Worm (Caenorhabditis elegans) whole organism, late embryonic: ENCODE data around the gene D2096.10.
"Not testable (repeated sequence)": the region's sequence is repeated elsewhere in the genome, so short reads cannot be mapped to it uniquely, and the experiment has no call there.

Experiments
- C08G9.2 ChIP-seq: sonication (generic microtip); optimal IDR thresholded peaks from 2 replicates; lab custom pipeline; 2016; ENCODE audit warnings: mild to moderate bottlenecking, missing genetic modification characterization, moderate library complexity, missing compliant biosample characterization
- C38D4.7 ChIP-seq: fragments of 200-800 bp; sonication (Bioruptor generic); optimal IDR thresholded peaks from 2 replicates; lab custom pipeline; 2018; ENCODE audit warnings: mild to moderate bottlenecking, missing genetic modification characterization, moderate library complexity, missing compliant biosample characterization
- K02D7.2 ChIP-seq: sonication (generic microtip); optimal IDR thresholded peaks from 2 replicates; lab custom pipeline; 2017; ENCODE audit warnings: mild to moderate bottlenecking, missing genetic modification characterization, missing compliant biosample characterization
- K09A11.1 ChIP-seq: sonication (generic microtip); optimal IDR thresholded peaks from 2 replicates; lab custom pipeline; 2017; ENCODE audit warnings: antibody characterized with exemption, mild to moderate bottlenecking, missing genetic modification characterization, missing compliant biosample characterization; ENCODE audit not compliant: insufficient read depth
- T23F11.4 ChIP-seq: fragments of 200-800 bp; sonication (Bioruptor generic); optimal IDR thresholded peaks from 2 replicates; lab custom pipeline; 2018; ENCODE audit warnings: mild to moderate bottlenecking, missing genetic modification characterization, missing compliant biosample characterization
- Y22D7AL.16 ChIP-seq: sonication (generic microtip); optimal IDR thresholded peaks from 2 replicates; lab custom pipeline; 2016; ENCODE audit warnings: missing genetic modification characterization, missing compliant biosample characterization
- ama-1 ChIP-seq: fragments of 150-350 bp; optimal IDR thresholded peaks from 2 replicates; lab custom pipeline; 2014
- ceh-14 ChIP-seq: sonication (generic microtip); optimal IDR thresholded peaks from 2 replicates; lab custom pipeline; 2016; ENCODE audit warnings: missing genotype, missing genetic modification characterization, missing compliant biosample characterization
- ceh-18 ChIP-seq: sonication (generic microtip); optimal IDR thresholded peaks from 2 replicates; lab custom pipeline; 2016; ENCODE audit warnings: missing genetic modification characterization, missing compliant biosample characterization
- ceh-31 ChIP-seq: sonication (generic microtip); optimal IDR thresholded peaks from 2 replicates; lab custom pipeline; 2016; ENCODE audit warnings: missing genetic modification characterization, missing compliant biosample characterization
- ceh-6 ChIP-seq: fragments of 200-800 bp; sonication (Bioruptor generic); optimal IDR thresholded peaks from 2 replicates; lab custom pipeline; 2018; ENCODE audit warnings: mild to moderate bottlenecking, missing genetic modification characterization, missing compliant biosample characterization
- dve-1 ChIP-seq: sonication (generic microtip); optimal IDR thresholded peaks from 2 replicates; lab custom pipeline; 2017; ENCODE audit warnings: antibody characterized with exemption, mild to moderate bottlenecking, missing genetic modification characterization, missing compliant biosample characterization
- elt-2 ChIP-seq: sonication (generic microtip); optimal IDR thresholded peaks from 2 replicates; lab custom pipeline; 2016; ENCODE audit warnings: missing genetic modification reagents, missing genetic modification characterization, missing compliant biosample characterization
- elt-4 ChIP-seq: sonication (generic microtip); optimal IDR thresholded peaks from 2 replicates; lab custom pipeline; 2016; ENCODE audit warnings: missing genetic modification characterization, missing compliant biosample characterization
- ets-4 ChIP-seq: sonication (generic microtip); optimal IDR thresholded peaks from 2 replicates; lab custom pipeline; 2016; ENCODE audit warnings: missing genetic modification characterization, missing compliant biosample characterization
- eyg-1 ChIP-seq: sonication (generic microtip); optimal IDR thresholded peaks from 2 replicates; lab custom pipeline; 2016; ENCODE audit warnings: missing genotype, missing genetic modification characterization, missing compliant biosample characterization
- fax-1 ChIP-seq: sonication (generic microtip); optimal IDR thresholded peaks from 2 replicates; lab custom pipeline; 2016; ENCODE audit warnings: missing genotype, missing genetic modification characterization, missing compliant biosample characterization
- fkh-10 ChIP-seq: fragments of 150-350 bp; optimal IDR thresholded peaks from 2 replicates; lab custom pipeline; 2014; ENCODE audit warnings: missing biosample characterization, missing genetic modification reagents, missing genetic modification characterization
- fkh-6 ChIP-seq: sonication (generic microtip); optimal IDR thresholded peaks from 2 replicates; lab custom pipeline; 2016; ENCODE audit warnings: missing genetic modification characterization, missing compliant biosample characterization
- gmeb-2 ChIP-seq: sonication (generic microtip); optimal IDR thresholded peaks from 2 replicates; lab custom pipeline; 2016; ENCODE audit warnings: missing genetic modification characterization, inconsistent platforms, missing compliant biosample characterization
- hlh-30 ChIP-seq: sonication (generic microtip); optimal IDR thresholded peaks from 2 replicates; lab custom pipeline; 2017; ENCODE audit warnings: antibody characterized with exemption, missing genetic modification characterization, missing compliant biosample characterization; ENCODE audit not compliant: insufficient read depth
- hlh-6 ChIP-seq: sonication (generic microtip); optimal IDR thresholded peaks from 2 replicates; lab custom pipeline; 2016; ENCODE audit warnings: missing genotype, missing genetic modification characterization, missing compliant biosample characterization
- lin-11 ChIP-seq: fragments of 200-800 bp; sonication (Bioruptor generic); optimal IDR thresholded peaks from 2 replicates; lab custom pipeline; 2018; ENCODE audit warnings: mild to moderate bottlenecking, missing genetic modification characterization, missing compliant biosample characterization
- mec-3 ChIP-seq: sonication (generic microtip); optimal IDR thresholded peaks from 2 replicates; lab custom pipeline; 2016; ENCODE audit warnings: borderline replicate concordance, missing genetic modification characterization, missing compliant biosample characterization
- nfya-1 ChIP-seq: sonication (generic microtip); optimal IDR thresholded peaks from 2 replicates; lab custom pipeline; 2017; ENCODE audit warnings: missing genetic modification characterization, mild to moderate bottlenecking, missing compliant biosample characterization, antibody characterized with exemption, moderate library complexity
- nhr-232 ChIP-seq: sonication (generic microtip); optimal IDR thresholded peaks from 2 replicates; lab custom pipeline; 2016; ENCODE audit warnings: missing genetic modification characterization, missing compliant biosample characterization
- npax-4 ChIP-seq: sonication (generic microtip); optimal IDR thresholded peaks from 2 replicates; lab custom pipeline; 2016; ENCODE audit warnings: missing genetic modification characterization, missing compliant biosample characterization
- pag-3 ChIP-seq: sonication (generic microtip); optimal IDR thresholded peaks from 2 replicates; lab custom pipeline; 2016; ENCODE audit warnings: missing compliant biosample characterization, missing genetic modification characterization, borderline replicate concordance
- pha-4 ChIP-seq: fragments of 150-350 bp; optimal IDR thresholded peaks from 2 replicates; lab custom pipeline; 2018; ENCODE audit warnings: missing biosample characterization, missing genetic modification reagents, missing genetic modification characterization
- rnt-1 ChIP-seq: sonication (generic microtip); optimal IDR thresholded peaks from 2 replicates; lab custom pipeline; 2016; ENCODE audit warnings: missing genetic modification characterization, missing compliant biosample characterization
- sdc-2 ChIP-seq: sonication (generic microtip); optimal IDR thresholded peaks from 2 replicates; lab custom pipeline; 2016; ENCODE audit warnings: missing genotype, missing genetic modification characterization, missing compliant biosample characterization
- sox-4 ChIP-seq: sonication (generic microtip); optimal IDR thresholded peaks from 2 replicates; lab custom pipeline; 2017; ENCODE audit warnings: mild to moderate bottlenecking, missing genetic modification characterization, inconsistent platforms, missing compliant biosample characterization
- syd-9 ChIP-seq: sonication (generic microtip); optimal IDR thresholded peaks from 2 replicates; lab custom pipeline; 2016; ENCODE audit warnings: mild to moderate bottlenecking, missing genetic modification characterization, moderate library complexity, missing compliant biosample characterization
- tbx-7 ChIP-seq: sonication (generic microtip); optimal IDR thresholded peaks from 2 replicates; lab custom pipeline; 2016; ENCODE audit warnings: missing genotype, missing genetic modification characterization, missing compliant biosample characterization
- unc-3 ChIP-seq, 2 experiments: fragments of 200-800 bp in 1 of 2; sonication (Bioruptor generic) in 1 of 2; sonication (generic microtip) in 1 of 2; conservative IDR thresholded peaks in 1 of 2; optimal IDR thresholded peaks in 1 of 2; 2 replicates each; pipeline versions ENCODE4 v1.3.6 to Lab custom; 2016 to 2022; ENCODE audit warnings: missing compliant biosample characterization in 2 of 2, missing genetic modification characterization in 2 of 2, missing genetic modification reagents in 1 of 2
- unc-55 ChIP-seq: sonication (generic microtip); optimal IDR thresholded peaks from 2 replicates; lab custom pipeline; 2017; ENCODE audit warnings: missing biosample characterization, missing genetic modification reagents, missing genetic modification characterization
- ztf-16 ChIP-seq: sonication (generic microtip); optimal IDR thresholded peaks from 2 replicates; lab custom pipeline; 2017; ENCODE audit warnings: missing genetic modification characterization, missing compliant biosample characterization

Gene D2096.10

DNA sequence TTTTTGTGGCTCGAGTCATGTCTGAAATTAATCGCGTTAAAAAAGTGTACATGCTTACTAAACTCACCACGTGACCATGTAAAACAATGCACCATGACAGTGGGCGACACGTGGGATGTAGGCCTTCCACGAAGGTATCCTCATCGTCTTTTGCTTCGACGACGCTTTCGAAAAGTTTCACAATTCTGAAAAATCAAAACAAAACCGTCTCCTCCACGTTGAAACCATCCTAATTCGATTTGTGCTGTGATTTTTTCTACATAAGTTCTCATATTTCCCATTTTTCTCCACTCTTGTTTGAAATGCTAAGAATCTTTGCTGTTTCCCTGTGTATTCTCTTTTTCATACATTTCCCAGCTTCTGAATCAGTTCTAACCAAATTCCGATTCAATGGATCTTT lies 34.5 kb downstream of the D2096.10 start, which contains the start of gene F17E9.3:
Gene F17E9.3 (plus strand): TSS at position 301 of the 400 bp plus-strand sequence.
- TF ChIP-seq sox-4 (no peak), sdc-2 (tag; lab: Kevin White, UChicago) (no peak), gmeb-2 (tag; lab: Kevin White, UChicago) (no peak), unc-3 (GFP tag; conservative IDR thresholded peaks at IDR 0.05; lab: Robert Waterston, UW) (no peak), unc-3 (tag; optimal IDR thresholded peaks at IDR 0.05; lab: Kevin White, UChicago) (no peak), Y22D7AL.16 (no peak), rnt-1 (tag; lab: Kevin White, UChicago) (no peak), C38D4.7 (GFP tag; lab: Kevin White, UChicago) (no peak), npax-4 (tag; lab: Kevin White, UChicago) (no peak), fkh-10 (GFP tag; lab: Kevin White, UChicago) (no peak), pha-4 (tag; lab: Kevin White, UChicago) (no peak), fax-1 (tag; lab: Kevin White, UChicago) (no peak)

DNA sequence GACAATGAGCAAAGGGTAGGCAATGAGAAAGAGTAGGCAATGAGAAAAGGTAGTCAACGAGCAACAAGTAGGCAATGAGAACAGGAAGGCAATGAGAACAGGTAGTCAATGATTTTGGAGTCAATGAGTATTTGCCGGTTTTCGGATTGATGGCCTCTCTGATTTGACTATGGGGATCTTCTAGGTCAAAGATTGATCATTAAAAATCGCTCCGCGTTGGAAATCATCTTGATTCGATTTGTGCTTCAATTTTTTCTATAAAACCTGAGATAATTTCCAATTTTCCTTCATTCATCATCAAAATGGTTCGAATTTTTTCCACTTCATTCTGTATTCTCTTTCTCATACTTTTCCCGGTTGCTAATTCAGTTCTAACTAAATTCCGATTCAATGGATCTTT lies 37.0 kb downstream of the D2096.10 start, which contains the start of gene F17E9.16:
Gene F17E9.16 (plus strand): TSS at position 301 of the 400 bp plus-strand sequence.
- TF ChIP-seq nhr-232 (tag; lab: Kevin White, UChicago); C38D4.7 (GFP tag; lab: Kevin White, UChicago); hlh-30 (tag; lab: Kevin White, UChicago): not testable (repeated sequence)

DNA sequence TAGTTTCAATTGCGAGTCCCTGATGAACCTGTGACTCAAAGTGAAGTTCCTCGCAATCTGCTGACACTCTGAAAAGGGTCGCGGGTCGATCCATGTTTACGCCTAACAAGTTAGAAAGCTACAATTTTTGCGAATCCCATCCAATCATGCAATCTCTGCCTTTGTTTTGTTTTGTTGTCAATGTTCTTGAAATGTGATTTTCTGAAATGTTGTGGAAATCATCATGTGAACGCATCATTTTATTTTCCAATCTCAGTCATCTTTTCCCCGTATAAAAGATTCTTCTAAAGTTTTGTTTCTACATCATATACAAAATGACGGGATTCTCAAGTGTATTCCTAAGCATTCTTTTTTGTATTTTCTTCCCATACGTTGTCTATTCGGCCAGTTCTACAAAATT lies 41.0 kb downstream of the D2096.10 start, which contains the start of gene F17E9.4:
Gene F17E9.4 (plus strand): TSS at position 301 of the 400 bp plus-strand sequence.
- TF ChIP-seq ztf-16: no peak
- no peak for TF ChIP-seq lin-11 (tag; lab: Kevin White, UChicago)
- TF ChIP-seq hlh-6 (tag; lab: Kevin White, UChicago): no peak
- no peak for TF ChIP-seq eyg-1
- no peak for TF ChIP-seq C08G9.2
- no peak for TF ChIP-seq K02D7.2 (tag; lab: Kevin White, UChicago)
- no peak for TF ChIP-seq sox-4
- no peak for TF ChIP-seq pag-3 (tag; lab: Kevin White, UChicago)
- no peak for TF ChIP-seq ets-4 (tag; lab: Kevin White, UChicago)
- TF ChIP-seq sdc-2 (tag; lab: Kevin White, UChicago): no peak
- no peak for TF ChIP-seq mec-3 (tag; lab: Kevin White, UChicago)
- no peak for TF ChIP-seq ceh-14 (tag; lab: Kevin White, UChicago)
- no peak for TF ChIP-seq npax-4 (tag; lab: Kevin White, UChicago)
- TF ChIP-seq ceh-18: no peak
- TF ChIP-seq ceh-6: no peak
- no peak for TF ChIP-seq elt-2

DNA sequence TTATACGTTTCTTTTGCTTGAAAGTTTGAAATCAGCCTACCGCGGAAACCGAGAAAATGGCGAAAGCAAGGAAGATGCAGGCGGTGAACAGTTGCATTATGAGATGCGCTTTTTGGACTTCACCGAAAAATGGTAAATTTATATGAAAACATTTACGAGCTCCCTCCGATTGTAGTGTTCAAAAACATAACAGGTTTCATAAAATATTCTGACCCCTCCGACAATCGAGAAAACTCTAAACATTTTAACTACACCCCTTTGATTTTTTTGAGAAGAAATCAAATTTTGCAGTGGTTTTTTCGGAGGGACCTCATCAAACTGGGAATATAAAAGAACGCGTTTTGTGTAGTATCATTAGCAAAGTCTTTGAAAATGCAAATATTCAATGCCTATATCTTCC lies 42.0 kb downstream of the D2096.10 start, which contains the start of the genes F17E9.18 and F17E9.15:
Gene F17E9.18 (minus strand): TSS at position 101 of the 400 bp plus-strand sequence.
Gene F17E9.15 (plus strand): TSS at position 368 of the 400 bp plus-strand sequence.
- TF ChIP-seq C08G9.2 (no peak), ama-1 (lab: Kevin White, UChicago) (no peak), ceh-31 (tag; lab: Kevin White, UChicago) (no peak), ceh-6 (no peak), ceh-18 (no peak), unc-55 (GFP tag; lab: Kevin White, UChicago) (no peak), C38D4.7 (GFP tag; lab: Kevin White, UChicago) (no peak), dve-1 (tag; lab: Kevin White, UChicago) (no peak), K02D7.2 (tag; lab: Kevin White, UChicago) (no peak), K09A11.1 (tag; lab: Kevin White, UChicago) (no peak)

DNA sequence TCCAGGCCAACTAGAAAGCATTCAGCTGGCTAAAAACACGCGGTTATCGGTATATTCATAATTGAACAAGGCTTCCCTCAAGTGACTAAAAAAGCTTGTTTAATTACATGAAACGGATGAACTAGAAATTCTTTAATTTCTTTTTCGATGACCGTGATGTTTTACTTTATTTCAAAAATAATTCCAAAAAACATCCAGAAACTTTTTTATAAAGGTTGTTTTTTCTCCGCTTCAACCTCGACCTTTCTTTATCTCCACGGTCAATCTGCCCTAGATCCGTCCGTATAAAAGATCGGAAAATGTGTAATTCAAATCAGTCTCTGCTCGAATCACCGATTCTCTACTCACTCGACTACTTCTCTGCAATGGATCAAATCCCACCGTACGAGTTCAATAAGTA lies 43.5 kb downstream of the D2096.10 start, which contains the start of gene F17E9.5:
Gene F17E9.5 (plus strand): TSS at position 301 of the 400 bp plus-strand sequence.
- no peak for TF ChIP-seq C38D4.7 (GFP tag; lab: Kevin White, UChicago)
- no peak for TF ChIP-seq nfya-1 (tag; lab: Kevin White, UChicago)
- no peak for TF ChIP-seq tbx-7 (tag; lab: Kevin White, UChicago)
- no peak for TF ChIP-seq elt-4
- TF ChIP-seq T23F11.4: no peak
- no peak for TF ChIP-seq hlh-6 (tag; lab: Kevin White, UChicago)
- TF ChIP-seq syd-9 (tag; lab: Kevin White, UChicago): no peak
- TF ChIP-seq unc-3 (GFP tag; conservative IDR thresholded peaks at IDR 0.05; lab: Robert Waterston, UW): no peak
- TF ChIP-seq unc-3 (tag; optimal IDR thresholded peaks at IDR 0.05; lab: Kevin White, UChicago): no peak
- TF ChIP-seq fkh-6 (tag; lab: Kevin White, UChicago): no peak
